Worm (Caenorhabditis elegans) whole organism, L4/young adult: ENCODE results near the gene clec-57.

ENCODE experiments used
- W03F9.2 ChIP-seq: fragments of 150-350 bp; optimal IDR thresholded peaks from 2 replicates; lab custom pipeline; 2014; ENCODE audit warnings: missing biosample characterization, missing genetic modification characterization
- dao-5 ChIP-seq: sonication (generic microtip); optimal IDR thresholded peaks from 2 replicates; lab custom pipeline; 2016; ENCODE audit warnings: missing genotype, missing genetic modification characterization, moderate library complexity, missing compliant biosample characterization
- him-1 ChIP-seq: sonication (generic microtip); optimal IDR thresholded peaks from 2 replicates; lab custom pipeline; 2016; ENCODE audit warnings: missing genotype, missing genetic modification reagents, missing genetic modification characterization, missing compliant biosample characterization

clec-57 gene

ce11 chrV:14468931-14469330 lies at the start of gene clec-57:
TSS of gene clec-57 (plus strand) at chrV:14469231.
- TF ChIP-seq him-1 (tag; lab: Kevin White, UChicago) (no peak), dao-5 (tag; lab: Kevin White, UChicago) (no peak), W03F9.2 (tag; lab: Kevin White, UChicago) (no peak)

ce11 chrV:14419855-14420254 lies 49.2 kb upstream of the clec-57 start:
- TF ChIP-seq W03F9.2 (tag; lab: Kevin White, UChicago) (no peak), him-1 (tag; lab: Kevin White, UChicago) (no peak), dao-5 (tag; lab: Kevin White, UChicago) (no peak)

DNA sequence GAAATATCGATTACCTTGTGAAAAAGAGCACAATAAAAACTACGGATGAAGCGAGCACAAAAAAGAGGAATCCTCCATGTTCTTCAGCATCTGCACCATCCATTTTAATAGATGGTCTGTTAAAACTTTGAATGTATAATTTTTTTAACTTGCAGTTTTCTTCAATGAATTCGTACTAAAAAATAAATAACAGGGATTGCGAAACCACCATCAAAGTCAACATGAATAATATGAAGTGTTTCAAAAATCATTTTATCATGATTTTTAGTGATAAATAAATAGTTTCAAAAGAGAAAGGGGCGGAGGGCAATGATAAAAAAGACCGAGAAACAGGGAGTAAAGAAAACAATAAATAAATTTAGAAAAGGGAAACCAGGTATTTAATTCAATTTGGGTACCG lies 47.7 kb upstream of the clec-57 start, which contains the start of gene dhs-22:
Gene dhs-22, minus strand, starts transcription at position 116 of the 400 bp plus-strand sequence.
- TF ChIP-seq W03F9.2 (tag; lab: Kevin White, UChicago): no peak
- no peak for TF ChIP-seq dao-5 (tag; lab: Kevin White, UChicago)
- no peak for TF ChIP-seq him-1 (tag; lab: Kevin White, UChicago)

- TF ChIP-seq dao-5 (tag; lab: Kevin White, UChicago) (no peak), him-1 (tag; lab: Kevin White, UChicago) (no peak), W03F9.2 (tag; lab: Kevin White, UChicago) (no peak)
These were observed 46.7 kb upstream of the clec-57 start, which contains the start of gene pas-1 for ce11 chrV:14422317-14422716. TSS of gene pas-1 (minus strand) at chrV:14422618.

DNA sequence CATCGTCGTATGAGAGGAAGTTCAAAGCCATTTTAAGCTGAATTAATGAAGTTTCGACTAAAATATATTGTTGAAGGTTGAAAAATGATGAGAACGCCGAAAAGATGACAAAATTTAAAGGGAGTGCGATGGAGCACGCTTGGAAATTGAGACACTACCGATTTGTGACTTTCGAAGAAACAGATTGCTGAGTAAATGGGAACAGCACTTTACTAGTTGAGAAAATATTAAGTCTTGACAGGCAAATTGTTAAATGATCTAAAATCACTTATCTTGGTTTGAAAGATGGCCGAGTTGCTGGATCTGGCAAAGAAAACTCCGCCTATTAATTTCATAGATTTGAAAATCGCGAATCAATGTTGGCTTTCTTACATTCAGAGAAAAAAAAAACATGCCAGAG lies 45.8 kb upstream of the clec-57 start, which contains the start of gene rpoa-12:
Gene rpoa-12, minus strand, starts transcription at position 37 of the 400 bp plus-strand sequence.
- TF ChIP-seq dao-5 (tag; lab: Kevin White, UChicago) (no peak), W03F9.2 (tag; lab: Kevin White, UChicago) (no peak), him-1 (tag; lab: Kevin White, UChicago) (no peak)

- TF ChIP-seq W03F9.2 (tag; lab: Kevin White, UChicago): no peak
- TF ChIP-seq him-1 (tag; lab: Kevin White, UChicago): no peak
- no peak for TF ChIP-seq dao-5 (tag; lab: Kevin White, UChicago)
These were observed 44.0 kb upstream of the clec-57 start, which contains the start of gene rrsr-1 for ce11 chrV:14424958-14425492. TSS of gene rrsr-1 (minus strand) at chrV:14425008.

ce11 chrV:14426013-14426412 lies 43.0 kb upstream of the clec-57 start:
- TF ChIP-seq dao-5 (tag; lab: Kevin White, UChicago) (no peak), W03F9.2 (tag; lab: Kevin White, UChicago) (no peak), him-1 (tag; lab: Kevin White, UChicago) (no peak)

- no peak for TF ChIP-seq W03F9.2 (tag; lab: Kevin White, UChicago)
- no peak for TF ChIP-seq him-1 (tag; lab: Kevin White, UChicago)
- no peak for TF ChIP-seq dao-5 (tag; lab: Kevin White, UChicago)
These were observed 41.8 kb upstream of the clec-57 start for ce11 chrV:14427069-14427825.

DNA sequence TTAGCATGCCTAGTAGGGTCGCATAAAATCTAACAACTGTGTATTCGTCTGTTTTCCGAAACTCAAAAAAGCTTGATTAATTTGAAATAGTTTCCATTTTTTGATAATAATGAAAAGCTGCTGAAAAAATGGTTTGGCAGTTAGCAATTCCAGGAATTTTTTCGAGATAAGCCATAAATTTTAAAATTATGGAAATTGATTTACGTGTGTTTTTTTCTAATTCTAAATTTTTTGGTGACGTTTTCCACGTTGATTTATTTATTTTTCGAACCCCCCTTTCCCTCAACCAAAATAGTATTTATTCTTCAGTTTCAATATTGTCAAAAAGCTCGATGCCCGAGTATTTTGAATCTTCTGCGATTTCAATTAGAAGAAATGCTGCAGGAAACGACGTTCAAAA lies 40.2 kb upstream of the clec-57 start, which contains the start of gene F23B12.1:
Gene F23B12.1, plus strand, starts transcription at position 301 of the 400 bp plus-strand sequence.
- no peak for TF ChIP-seq him-1 (tag; lab: Kevin White, UChicago)
- TF ChIP-seq dao-5 (tag; lab: Kevin White, UChicago): no peak

DNA sequence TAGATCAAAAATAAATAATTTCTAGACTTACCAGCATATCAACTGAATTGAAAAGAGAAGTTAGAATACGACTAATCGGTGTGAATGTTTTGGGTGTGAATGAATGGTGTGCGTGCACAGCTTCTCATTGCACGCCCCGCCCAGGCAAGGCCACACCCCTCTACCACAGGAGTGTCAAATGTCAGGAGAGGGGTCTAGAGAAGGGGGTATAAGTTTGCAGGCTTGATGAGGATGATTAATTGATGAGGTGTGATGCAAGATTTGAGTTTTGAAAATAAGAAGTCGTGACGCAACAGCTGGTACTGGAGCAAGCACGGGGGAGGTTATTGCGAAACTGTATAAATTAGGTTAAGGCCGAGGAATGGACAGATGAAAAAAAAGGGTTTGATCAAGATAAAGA lies 36.8 kb upstream of the clec-57 start, which contains the start of gene egl-1:
Gene egl-1, minus strand, starts transcription at position 101 of the 400 bp plus-strand sequence.
- TF ChIP-seq W03F9.2 (tag; lab: Kevin White, UChicago) (no peak), him-1 (tag; lab: Kevin White, UChicago) (no peak), dao-5 (tag; lab: Kevin White, UChicago) (no peak)

ce11 chrV:14433584-14433983 lies 35.4 kb upstream of the clec-57 start:
- no peak for TF ChIP-seq dao-5 (tag; lab: Kevin White, UChicago)
- TF ChIP-seq W03F9.2 (tag; lab: Kevin White, UChicago): no peak
- no peak for TF ChIP-seq him-1 (tag; lab: Kevin White, UChicago)

ce11 chrV:14436195-14436594 lies 32.8 kb upstream of the clec-57 start:
- TF ChIP-seq W03F9.2 (tag; lab: Kevin White, UChicago) (no peak), him-1 (tag; lab: Kevin White, UChicago) (no peak), dao-5 (tag; lab: Kevin White, UChicago) (no peak)

ce11 chrV:14437355-14437754 lies 31.7 kb upstream of the clec-57 start:
- TF ChIP-seq him-1 (tag; lab: Kevin White, UChicago): no peak
- no peak for TF ChIP-seq dao-5 (tag; lab: Kevin White, UChicago)
- TF ChIP-seq W03F9.2 (tag; lab: Kevin White, UChicago): no peak
